Worm (Caenorhabditis elegans) whole organism, early embryonic: Measurements from ENCODE around the gene unc-42.

Experiments
- F13C5.2 ChIP-seq: sonication (generic microtip); optimal IDR thresholded peaks from 2 replicates; lab custom pipeline; 2017; ENCODE audit warnings: mild to moderate bottlenecking, missing genetic modification characterization, inconsistent platforms, missing compliant biosample characterization
- ama-1 ChIP-seq: fragments of 150-350 bp; optimal IDR thresholded peaks from 2 replicates; lab custom pipeline; 2014
- flt-1 ChIP-seq: fragments of 200-800 bp; sonication (Bioruptor generic); IDR thresholded peaks from 2 replicates; pipeline ENCODE4 v1.3.6; 2022; ENCODE audit warnings: missing genetic modification characterization, missing compliant biosample characterization
- sea-1 ChIP-seq: fragments of 200-800 bp; sonication (Bioruptor generic); conservative IDR thresholded peaks from 2 replicates; pipeline ENCODE4 v1.3.6; 2022; ENCODE audit warnings: missing genetic modification characterization, missing compliant biosample characterization

DNA sequence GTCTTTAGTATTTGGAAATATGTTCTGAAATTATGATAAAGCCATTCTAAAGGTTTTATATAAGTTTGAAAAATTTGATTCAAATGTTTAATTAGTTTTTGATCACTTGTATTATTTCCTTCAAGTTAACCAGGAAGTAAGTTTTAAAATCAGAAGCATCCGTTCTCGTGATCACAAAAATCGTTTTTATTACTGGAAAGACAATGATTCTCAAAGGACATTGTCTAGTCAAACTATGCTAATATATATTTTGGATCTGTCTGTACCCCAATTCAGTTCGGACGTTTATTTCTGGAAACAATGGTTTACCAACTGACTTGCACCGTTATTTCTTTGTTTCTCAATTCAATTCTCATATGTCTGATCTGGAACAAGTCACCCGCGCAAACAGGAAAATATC, 52.8 kb downstream of the unc-42 start, which contains the start of gene str-188:
- no peak for TF ChIP-seq F13C5.2 (tag; lab: Kevin White, UChicago)
- TF ChIP-seq sea-1 (GFP tag; lab: Robert Waterston, UW): no peak
- TF ChIP-seq ama-1 (lab: Kevin White, UChicago): no peak
- TF ChIP-seq flt-1 (GFP tag; lab: Robert Waterston, UW): no peak
